Fruit fly (Drosophila melanogaster): Measurements from ENCODE around the gene Gyc32E.

The Gyc32E gene

dm6 chr2L:11100516-11101061 lies 48.3 kb downstream of the Gyc32E start, which contains the start of gene Ge-1 (continued):
- peak; percentile 51 for TF ChIP-seq CG6689 (GFP tag; IDR thresholded peaks at IDR 0.05)
- no peak for TF ChIP-seq ac (GFP tag; optimal IDR thresholded peaks at IDR 0.05)
- TF ChIP-seq CG12155 (GFP tag; optimal IDR thresholded peaks at IDR 0.05): no peak
- no peak for TF ChIP-seq CG17802 (tag; optimal IDR thresholded peaks at IDR 0.05)
- TF ChIP-seq tgo (GFP tag; IDR thresholded peaks at IDR 0.05): no peak
- peak; percentile 74 for TF ChIP-seq E2f2 (GFP tag; IDR thresholded peaks at IDR 0.05)
- no peak for TF ChIP-seq HmgD (GFP tag; optimal IDR thresholded peaks at IDR 0.05)
- no peak for TF ChIP-seq CG9609 (GFP tag; optimal IDR thresholded peaks at IDR 0.05)
- no peak for TF ChIP-seq gt (GFP tag; IDR thresholded peaks at IDR 0.05)
- TF ChIP-seq CG6791 (GFP tag; IDR thresholded peaks at IDR 0.05; ENCODE audit: partially characterized antibody): peak; percentile 48; the same call in 1 of the 3 replicates
- TF ChIP-seq gfzf (GFP tag; optimal IDR thresholded peaks at IDR 0.05): peak; percentile 2
- TF ChIP-seq Xrp1 (GFP tag; IDR thresholded peaks at IDR 0.05): peak; percentile 38; the same call in 1 of the 2 replicates
- no peak for TF ChIP-seq ash1 (GFP tag; optimal IDR thresholded peaks at IDR 0.05)
- TF ChIP-seq NK7.1 (GFP tag; optimal IDR thresholded peaks at IDR 0.05): no peak
- TF ChIP-seq Taf1 (GFP tag; IDR thresholded peaks at IDR 0.05): no peak
- TF ChIP-seq CG17912 (GFP tag; optimal IDR thresholded peaks at IDR 0.05): no peak
- no peak for TF ChIP-seq BtbVII (GFP tag; optimal IDR thresholded peaks at IDR 0.05)
- TF ChIP-seq esg (GFP tag; conservative IDR thresholded peaks at IDR 0.05): no peak
- no peak for TF ChIP-seq CG7372 (GFP tag; IDR thresholded peaks at IDR 0.05)
- 0 out of 2 replicates have a peak, but pooled peaks have one; percentile 20 for TF ChIP-seq tna (GFP tag; IDR thresholded peaks at IDR 0.05; ENCODE audit: partially characterized antibody)
- no peak for TF ChIP-seq sob (GFP tag; IDR thresholded peaks at IDR 0.05)
- no peak for TF ChIP-seq pan (optimal IDR thresholded peaks at IDR 0.05)
- TF ChIP-seq pan (GFP tag; optimal IDR thresholded peaks at IDR 0.05 in 1 of 2, IDR thresholded peaks at IDR 0.05 in 1 of 2): no peak
- TF ChIP-seq br (optimal IDR thresholded peaks at IDR 0.05): no peak
- TF ChIP-seq CG16779 (GFP tag; IDR thresholded peaks at IDR 0.05): no peak
- TF ChIP-seq Jarid2 (GFP tag; optimal IDR thresholded peaks at IDR 0.05): no peak
- no peak for TF ChIP-seq fd96Cb (tag; optimal IDR thresholded peaks at IDR 0.05)
- no peak for TF ChIP-seq CG17568 (GFP tag; optimal IDR thresholded peaks at IDR 0.05)
- TF ChIP-seq dpn (GFP tag; optimal IDR thresholded peaks at IDR 0.05): no peak
- no peak for TF ChIP-seq gro (GFP tag; optimal IDR thresholded peaks at IDR 0.05)
- no peak for TF ChIP-seq wdn (GFP tag; IDR thresholded peaks at IDR 0.05)
- TF ChIP-seq lola (GFP tag; optimal IDR thresholded peaks at IDR 0.05): no peak
- no peak for TF ChIP-seq Deaf1 (tag; optimal IDR thresholded peaks at IDR 0.05)
- no peak for TF ChIP-seq CG1602 (GFP tag; optimal IDR thresholded peaks at IDR 0.05)
- no peak for TF ChIP-seq D (optimal IDR thresholded peaks at IDR 0.05)
- no peak for TF ChIP-seq D (GFP tag; optimal IDR thresholded peaks at IDR 0.05)
- TF ChIP-seq wor (GFP tag; IDR thresholded peaks at IDR 0.05): no peak
- no peak for TF ChIP-seq sc (optimal IDR thresholded peaks at IDR 0.05)
- TF ChIP-seq sc (GFP tag; optimal IDR thresholded peaks at IDR 0.05): no peak
- TF ChIP-seq Gug (GFP tag; IDR thresholded peaks at IDR 0.05): no peak
- TF ChIP-seq lov (optimal IDR thresholded peaks at IDR 0.05): no peak
- TF ChIP-seq lov (GFP tag; IDR thresholded peaks at IDR 0.05): no peak
- TF ChIP-seq CG7928 (GFP tag; optimal IDR thresholded peaks at IDR 0.05): peak; percentile 95
- no peak for TF ChIP-seq Aef1 (GFP tag; IDR thresholded peaks at IDR 0.05)
- no peak for TF ChIP-seq CG1529 (GFP tag; optimal IDR thresholded peaks at IDR 0.05)
- TF ChIP-seq Xbp1 (GFP tag; optimal IDR thresholded peaks at IDR 0.05): no peak
- no peak for TF ChIP-seq CG4404 (GFP tag; IDR thresholded peaks at IDR 0.05)
- TF ChIP-seq CG32772 (GFP tag; IDR thresholded peaks at IDR 0.05): peak; percentile 79
- TF ChIP-seq Dfd (GFP tag; optimal IDR thresholded peaks at IDR 0.05): no peak
- no peak for TF ChIP-seq sim (GFP tag; IDR thresholded peaks at IDR 0.05)
- no peak for TF ChIP-seq abd-A (tag; optimal IDR thresholded peaks at IDR 0.05)
- no peak for TF ChIP-seq Max (GFP tag; optimal IDR thresholded peaks at IDR 0.05)
- TF ChIP-seq CG18619 (GFP tag; optimal IDR thresholded peaks at IDR 0.05): no peak

Measured in whole organism, embryonic.